Worm (Caenorhabditis elegans): ENCODE data around the gene nlp-101.

ce11 chrX:7808388-7808787 lies 30.3 kb upstream of the nlp-101 start:
- TF ChIP-seq snpc-4 (tag; optimal IDR thresholded peaks at IDR 0.05) (no peak), skn-1 (tag; optimal IDR thresholded peaks at IDR 0.05) (no peak), sox-4 (tag; optimal IDR thresholded peaks at IDR 0.05) (no peak), sptf-1 (tag; optimal IDR thresholded peaks at IDR 0.05) (no peak), C34B4.2 (tag; optimal IDR thresholded peaks at IDR 0.05) (no peak), dsc-1 (tag; optimal IDR thresholded peaks at IDR 0.05) (no peak), lin-35 (GFP tag; optimal IDR thresholded peaks at IDR 0.05) (no peak), ceh-88 (GFP tag; IDR thresholded peaks at IDR 0.05) (no peak), efl-3 (GFP tag; optimal IDR thresholded peaks at IDR 0.05) (no peak), tbx-2 (tag; optimal IDR thresholded peaks at IDR 0.05) (no peak), unc-62 (GFP tag; optimal IDR thresholded peaks at IDR 0.05) (no peak), lsy-2 (tag; optimal IDR thresholded peaks at IDR 0.05) (no peak), Y116A8C.19 (tag; optimal IDR thresholded peaks at IDR 0.05; ENCODE audit: borderline replicate concordance) (no peak), nhr-85 (tag) (no peak)

Measured in whole organism, L1 larva.